Fruit fly (Drosophila melanogaster) whole organism, adult: ENCODE results near the gene Eip63E.

Experiments
- CG11617 ChIP-seq: fragments of 200-800 bp; sonication (Bioruptor generic); optimal IDR thresholded peaks from 2 replicates; lab custom pipeline; 2017; ENCODE audit warnings: mild to moderate bottlenecking, missing biosample characterization, missing genetic modification reagents, missing genetic modification characterization
- CG12768 ChIP-seq: fragments of 200-800 bp; sonication (Bioruptor generic); optimal IDR thresholded peaks from 2 replicates; lab custom pipeline; 2017; ENCODE audit warnings: missing biosample characterization, missing genetic modification characterization, mild to moderate bottlenecking, moderate library complexity, missing genetic modification reagents
- CG14711 ChIP-seq: fragments of 200-800 bp; sonication (Bioruptor generic); optimal IDR thresholded peaks from 2 replicates; lab custom pipeline; 2018; ENCODE audit warnings: missing biosample characterization, mild to moderate bottlenecking, missing genetic modification characterization, moderate library complexity
- CG1620 ChIP-seq: fragments of 200-800 bp; sonication (Bioruptor generic); optimal IDR thresholded peaks from 2 replicates; lab custom pipeline; 2016; ENCODE audit warnings: missing biosample characterization, missing genetic modification characterization
- CG33017 ChIP-seq: fragments of 200-800 bp; sonication (Bioruptor generic); optimal IDR thresholded peaks from 2 replicates; lab custom pipeline; 2018; ENCODE audit warnings: missing biosample characterization, mild to moderate bottlenecking, missing genetic modification characterization, moderate library complexity
- CG5204 ChIP-seq: fragments of 200-800 bp; sonication (Bioruptor generic); optimal IDR thresholded peaks from 2 replicates; lab custom pipeline; 2016; ENCODE audit warnings: missing biosample characterization, missing genetic modification characterization
- CG7045 ChIP-seq: fragments of 200-800 bp; sonication (Bioruptor generic); optimal IDR thresholded peaks from 2 replicates; lab custom pipeline; 2017; ENCODE audit warnings: missing biosample characterization, mild to moderate bottlenecking, missing genetic modification characterization
- CG7101 ChIP-seq: fragments of 200-800 bp; sonication (Bioruptor generic); optimal IDR thresholded peaks from 2 replicates; lab custom pipeline; 2018; ENCODE audit warnings: missing biosample characterization, mild to moderate bottlenecking, missing genetic modification characterization, moderate library complexity
- Clk ChIP-seq: fragments of 200-800 bp; sonication (Bioruptor generic); optimal IDR thresholded peaks from 2 replicates; lab custom pipeline; 2017; ENCODE audit warnings: missing biosample characterization, missing genetic modification characterization
- Crg-1 ChIP-seq: fragments of 200-800 bp; sonication (Bioruptor generic); optimal IDR thresholded peaks from 2 replicates; lab custom pipeline; 2016; ENCODE audit warnings: missing biosample characterization, missing genetic modification characterization
- Hr96 ChIP-seq: fragments of 200-800 bp; sonication (Bioruptor generic); optimal IDR thresholded peaks from 2 replicates; lab custom pipeline; 2016; ENCODE audit warnings: missing biosample characterization, missing genetic modification characterization
- Mnt ChIP-seq: fragments of 200-800 bp; sonication (Bioruptor generic); optimal IDR thresholded peaks from 2 replicates; lab custom pipeline; 2016; ENCODE audit warnings: missing biosample characterization, mild to moderate bottlenecking, missing genetic modification characterization
- bab1 ChIP-seq: fragments of 200-800 bp; sonication (Bioruptor generic); optimal IDR thresholded peaks from 3 replicates; lab custom pipeline; 2019; ENCODE audit warnings: missing biosample characterization, mild to moderate bottlenecking, missing genetic modification characterization, moderate library complexity
- cic ChIP-seq: fragments of 200-800 bp; sonication (Bioruptor generic); optimal IDR thresholded peaks from 2 replicates; lab custom pipeline; 2017; ENCODE audit warnings: missing biosample characterization, mild to moderate bottlenecking, missing genetic modification characterization, moderate library complexity
- cnc ChIP-seq, 2 experiments: fragments of >200 bp; optimal IDR thresholded peaks; 2 replicates each; lab custom pipeline; 2017
- kay ChIP-seq: fragments of 200-800 bp; sonication (Bioruptor generic); peaks from one replicate; lab custom pipeline; 2016; ENCODE audit warnings: missing biosample characterization, missing genetic modification characterization, borderline replicate concordance
- ovo ChIP-seq: fragments of 200-800 bp; sonication (Bioruptor generic); optimal IDR thresholded peaks from 2 replicates; lab custom pipeline; 2016; ENCODE audit warnings: missing biosample characterization, missing genetic modification characterization
- pad ChIP-seq: fragments of 200-800 bp; sonication (Bioruptor generic); optimal IDR thresholded peaks from 3 replicates; lab custom pipeline; 2017; ENCODE audit warnings: missing biosample characterization, missing genetic modification characterization, mild to moderate bottlenecking, moderate library complexity, missing genetic modification reagents
- tj ChIP-seq: fragments of 200-800 bp; sonication (Bioruptor generic); optimal IDR thresholded peaks from 3 replicates; lab custom pipeline; 2017; ENCODE audit warnings: missing biosample characterization, mild to moderate bottlenecking, missing genetic modification characterization, moderate library complexity
- toe ChIP-seq: fragments of 200-800 bp; sonication (Bioruptor generic); optimal IDR thresholded peaks from 2 replicates; lab custom pipeline; 2016; ENCODE audit warnings: missing biosample characterization, missing genetic modification characterization

Eip63E gene

DNA sequence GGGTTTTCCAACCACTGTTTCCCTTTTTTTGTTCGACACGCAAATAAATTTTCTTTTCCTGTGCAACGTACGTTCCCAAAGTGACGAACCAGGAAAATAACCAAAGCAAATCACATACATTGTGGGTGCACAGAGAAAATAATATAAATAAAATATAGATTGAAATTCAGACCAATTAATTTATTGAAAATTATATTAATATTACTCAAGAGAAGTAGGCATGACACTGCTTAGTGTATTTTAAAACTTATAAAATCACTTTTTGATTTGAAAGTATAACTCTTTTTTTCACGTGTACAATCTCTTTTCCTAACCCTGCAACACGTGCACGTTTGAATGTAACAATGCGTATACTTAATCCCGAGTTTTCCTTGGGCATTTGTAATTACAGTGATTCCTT is 19.0 kb upstream of the Eip63E start:
- TF ChIP-seq cnc (optimal IDR thresholded peaks at IDR 0.05; lab: Kevin White, UChicago) (no peak), CG7045 (GFP tag; lab: Kevin White, UChicago) (no peak), pad (GFP tag; lab: Kevin White, UChicago) (no peak), CG5204 (GFP tag; lab: Kevin White, UChicago) (no peak), ovo (GFP tag; lab: Kevin White, UChicago) (no peak), CG7101 (tag; lab: Kevin White, UChicago) (no peak), cic (no peak), CG33017 (tag; lab: Kevin White, UChicago) (no peak), CG11617 (GFP tag; lab: Kevin White, UChicago) (no peak), Mnt (no peak), Hr96 (GFP tag; lab: Kevin White, UChicago) (no peak), bab1 (GFP tag; lab: Kevin White, UChicago) (no peak), toe (GFP tag; lab: Kevin White, UChicago) (no peak), CG1620 (GFP tag; lab: Kevin White, UChicago) (no peak)

DNA sequence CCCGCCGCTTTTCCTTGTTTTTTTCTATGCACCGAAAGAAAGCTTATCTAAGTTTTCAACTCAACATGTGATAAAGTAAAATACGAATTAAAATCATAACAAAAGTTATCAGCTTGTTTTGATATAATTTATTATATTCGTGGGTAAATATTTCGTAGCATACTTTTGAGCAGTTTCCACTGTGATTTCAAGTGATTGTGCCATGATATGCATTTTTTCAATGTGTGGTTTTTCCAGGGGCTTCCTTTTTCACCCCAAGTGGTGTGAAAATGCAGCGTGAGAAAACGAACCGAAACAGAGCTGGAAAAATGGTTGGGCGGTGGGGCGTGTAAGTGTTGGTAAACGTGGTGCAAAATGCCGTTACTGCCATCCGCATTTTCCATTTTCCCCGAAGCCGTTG is 12.3 kb upstream of the Eip63E start:
- TF ChIP-seq cic (no peak), CG33017 (tag; lab: Kevin White, UChicago) (no peak), CG11617 (GFP tag; lab: Kevin White, UChicago) (no peak), cnc (optimal IDR thresholded peaks at IDR 0.05; lab: Kevin White, UChicago) (no peak), kay (no peak), tj (no peak), Crg-1 (no peak), CG5204 (GFP tag; lab: Kevin White, UChicago) (no peak), CG7045 (GFP tag; lab: Kevin White, UChicago) (no peak), CG7101 (tag; lab: Kevin White, UChicago) (no peak), pad (GFP tag; lab: Kevin White, UChicago) (no peak), CG14711 (tag; lab: Kevin White, UChicago) (no peak)

dm6 chr3L:3512567-3512966 is 3.0 kb upstream of the Eip63E start, which contains the start of gene ImpE2:
ImpE2 (minus strand) TSS chr3L:3512681.
- TF ChIP-seq bab1 (GFP tag; lab: Kevin White, UChicago) (no peak), CG7045 (GFP tag; lab: Kevin White, UChicago) (no peak), Mnt (no peak), cnc (optimal IDR thresholded peaks at IDR 0.05; lab: Kevin White, UChicago) (no peak), toe (GFP tag; lab: Kevin White, UChicago) (no peak), CG7101 (tag; lab: Kevin White, UChicago) (no peak), kay (no peak), tj (no peak), cic (no peak), CG1620 (GFP tag; lab: Kevin White, UChicago) (no peak), CG12768 (GFP tag; lab: Kevin White, UChicago) (no peak), Crg-1 (no peak), ovo (GFP tag; lab: Kevin White, UChicago) (no peak), CG14711 (tag; lab: Kevin White, UChicago) (no peak), Clk (GFP tag; lab: Kevin White, UChicago) (no peak), CG5204 (GFP tag; lab: Kevin White, UChicago) (no peak), pad (GFP tag; lab: Kevin White, UChicago) (no peak)

DNA sequence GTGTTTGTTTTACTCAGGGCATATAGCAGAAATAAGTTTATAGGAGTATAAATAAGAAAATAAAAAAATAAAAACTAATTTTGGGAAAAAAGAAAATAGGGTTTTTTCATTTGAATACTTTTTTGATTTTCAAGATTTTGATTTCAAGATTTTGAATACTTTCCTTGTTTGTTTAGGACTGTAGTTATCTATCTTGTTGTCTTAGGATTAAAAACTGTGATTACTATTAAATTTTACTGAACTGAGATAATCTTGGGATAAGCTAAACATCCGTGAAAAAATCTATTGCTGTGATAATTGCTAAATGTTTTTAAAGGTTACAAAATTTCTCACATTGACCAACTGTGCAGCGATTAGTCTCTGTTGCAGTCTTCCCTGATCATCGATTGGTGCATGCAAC is 2.6 kb upstream of the Eip63E start:
- TF ChIP-seq Mnt: no peak

dm6 chr3L:3514020-3514419 is 1.5 kb upstream of the Eip63E start:
- TF ChIP-seq CG1620 (GFP tag; lab: Kevin White, UChicago) (no peak), Mnt (no peak), pad (GFP tag; lab: Kevin White, UChicago) (no peak), CG12768 (GFP tag; lab: Kevin White, UChicago) (no peak), CG7101 (tag; lab: Kevin White, UChicago) (no peak), CG14711 (tag; lab: Kevin White, UChicago) (no peak), cnc (optimal IDR thresholded peaks at IDR 0.05; lab: Kevin White, UChicago) (no peak), toe (GFP tag; lab: Kevin White, UChicago) (no peak), CG33017 (tag; lab: Kevin White, UChicago) (no peak), Crg-1 (no peak), CG11617 (GFP tag; lab: Kevin White, UChicago) (no peak), cic (no peak), CG5204 (GFP tag; lab: Kevin White, UChicago) (no peak), ovo (GFP tag; lab: Kevin White, UChicago) (no peak), CG7045 (GFP tag; lab: Kevin White, UChicago) (no peak), Clk (GFP tag; lab: Kevin White, UChicago) (no peak), tj (no peak), bab1 (GFP tag; lab: Kevin White, UChicago) (no peak)

- TF ChIP-seq Hr96 (GFP tag; lab: Kevin White, UChicago): no peak
- TF ChIP-seq ovo (GFP tag; lab: Kevin White, UChicago): no peak
- no peak for TF ChIP-seq CG7101 (tag; lab: Kevin White, UChicago)
- TF ChIP-seq Mnt: no peak
- TF ChIP-seq tj: no peak
- TF ChIP-seq CG7045 (GFP tag; lab: Kevin White, UChicago): no peak
- no peak for TF ChIP-seq CG1620 (GFP tag; lab: Kevin White, UChicago)
- no peak for TF ChIP-seq toe (GFP tag; lab: Kevin White, UChicago)
- no peak for TF ChIP-seq CG14711 (tag; lab: Kevin White, UChicago)
- no peak for TF ChIP-seq CG11617 (GFP tag; lab: Kevin White, UChicago)
- TF ChIP-seq pad (GFP tag; lab: Kevin White, UChicago): no peak
- no peak for TF ChIP-seq cic
- TF ChIP-seq bab1 (GFP tag; lab: Kevin White, UChicago): no peak
- no peak for TF ChIP-seq Clk (GFP tag; lab: Kevin White, UChicago)
- TF ChIP-seq Crg-1: no peak
- no peak for TF ChIP-seq CG12768 (GFP tag; lab: Kevin White, UChicago)
- TF ChIP-seq CG5204 (GFP tag; lab: Kevin White, UChicago): no peak
These were observed 934 bp downstream of the Eip63E start for dm6 chr3L:3516485-3516884.
